Fruit fly (Drosophila melanogaster) whole organism, larva: Measurements from ENCODE around the gene CG7565.

Source experiments
- noc ChIP-seq: fragments of 200-800 bp; sonication (Bioruptor generic); optimal IDR thresholded peaks from 3 replicates; lab custom pipeline; 2019; ENCODE audit warnings: missing biosample characterization, mild to moderate bottlenecking, missing genetic modification characterization, moderate library complexity

The CG7565 gene

dm6 chr3L:8081822-8082221 lies 9.8 kb downstream of the CG7565 start:
- TF ChIP-seq noc, result peak; percentile 28

dm6 chr3L:8080790-8081189 lies 10.8 kb downstream of the CG7565 start:
- no peak for TF ChIP-seq noc

DNA sequence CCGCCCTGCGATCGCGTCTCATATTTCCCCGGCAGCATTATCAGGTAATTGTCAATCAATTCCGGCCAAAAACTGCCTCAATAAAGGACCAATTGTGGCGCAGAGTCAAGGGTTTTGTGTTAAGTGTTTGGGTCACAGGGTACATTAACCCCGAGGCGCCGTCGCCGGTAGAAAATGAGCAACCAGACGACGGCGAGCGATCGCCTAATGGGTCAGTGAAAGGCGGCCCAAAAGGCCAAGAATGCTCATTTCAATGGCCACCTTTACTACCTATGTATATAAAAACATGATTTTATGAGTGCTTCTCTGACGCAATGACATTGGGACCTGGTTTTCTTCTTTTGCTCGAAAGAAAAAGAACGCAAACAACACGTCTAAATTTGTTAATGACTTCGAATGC lies 12.0 kb downstream of the CG7565 start:
- no peak for TF ChIP-seq noc

dm6 chr3L:8077953-8078352 lies 13.6 kb downstream of the CG7565 start:
- no peak for TF ChIP-seq noc

DNA sequence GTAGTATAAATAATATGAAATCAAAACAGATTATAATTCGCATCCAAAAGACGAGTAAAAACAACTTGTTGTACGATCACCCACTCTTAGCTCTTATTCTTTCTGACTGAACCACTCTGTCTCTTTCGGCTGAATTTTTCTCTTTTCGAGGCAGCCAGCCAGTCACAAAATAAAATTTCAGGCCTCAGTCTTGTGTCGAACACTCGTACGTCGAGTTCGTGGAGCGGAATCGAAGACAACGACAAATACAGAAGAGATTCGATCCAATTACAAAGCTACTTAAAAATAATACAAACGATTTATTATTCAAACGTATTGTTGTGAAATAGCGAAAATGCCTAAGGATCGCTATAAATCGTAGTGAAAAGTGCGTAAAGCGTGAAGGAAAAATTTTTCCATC lies 14.4 kb downstream of the CG7565 start:
- peak; percentile 12 for TF ChIP-seq noc

dm6 chr3L:8076160-8076559 lies 15.4 kb downstream of the CG7565 start:
- TF ChIP-seq noc, result no peak

DNA sequence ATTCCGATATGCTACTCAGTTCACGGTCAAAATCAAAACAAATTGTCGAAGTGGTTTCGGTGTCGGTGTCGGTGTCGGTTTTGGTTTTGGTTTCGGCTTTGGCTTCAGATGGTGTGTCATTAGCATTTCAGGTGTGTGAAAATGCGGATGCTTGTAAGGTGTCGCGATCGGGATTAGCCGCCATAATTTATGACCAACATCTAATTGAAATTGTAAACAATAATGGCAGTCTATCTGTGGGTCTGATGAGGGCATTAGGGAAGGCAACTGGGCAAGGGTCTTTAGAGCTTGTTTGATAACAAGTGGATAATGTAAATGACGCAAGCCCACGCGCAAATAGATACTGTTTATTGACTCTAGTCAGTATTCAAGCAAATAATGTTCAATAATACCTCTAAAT lies 16.6 kb downstream of the CG7565 start:
- TF ChIP-seq noc, result no peak

- no peak for TF ChIP-seq noc
Observed at dm6 chr3L:8073872-8074271, 17.7 kb downstream of the CG7565 start.

dm6 chr3L:8073370-8073769 lies 18.2 kb downstream of the CG7565 start:
- peak; percentile 71 for TF ChIP-seq noc

- peak; percentile 75 for TF ChIP-seq noc
Observed at dm6 chr3L:8072720-8073119, 18.9 kb downstream of the CG7565 start.

dm6 chr3L:8071693-8072260 lies 19.8 kb downstream of the CG7565 start:
- TF ChIP-seq noc, result no peak

DNA sequence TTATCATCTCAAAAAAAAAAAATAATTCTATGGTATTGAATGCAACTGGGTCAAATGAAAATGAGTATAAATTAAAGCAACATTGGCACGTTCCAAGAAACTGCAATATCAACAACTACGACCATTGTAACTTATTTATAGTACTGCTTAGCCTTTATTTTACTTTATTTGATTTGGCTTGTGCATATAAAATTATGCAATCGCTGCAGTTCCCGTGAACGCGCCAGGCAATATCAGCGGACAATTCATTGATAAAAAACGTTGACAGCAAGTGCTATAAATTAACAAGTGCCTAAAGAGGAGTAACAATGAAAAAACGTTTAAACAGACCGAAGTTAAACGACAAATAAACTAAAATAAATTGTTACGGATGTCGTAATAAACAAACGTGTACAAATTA lies 20.4 kb downstream of the CG7565 start:
- TF ChIP-seq noc, result no peak

DNA sequence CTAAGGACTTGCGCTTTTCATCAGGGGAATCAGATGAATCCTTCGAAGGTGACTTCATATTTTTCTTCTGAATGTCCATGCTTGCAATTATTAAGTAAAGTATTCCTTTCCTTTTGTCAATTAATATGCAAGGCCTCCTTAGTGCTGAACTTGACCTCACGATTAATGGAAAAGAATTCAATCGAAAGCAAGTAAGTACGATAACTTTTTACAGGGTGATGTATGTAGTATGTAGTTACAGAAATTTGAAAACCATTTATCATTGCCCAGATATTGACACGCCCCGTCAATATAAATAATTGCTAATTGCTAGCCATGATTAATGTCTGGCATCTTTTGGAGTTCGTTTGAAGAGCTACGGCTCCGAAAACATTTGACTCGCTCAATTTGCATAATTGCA lies 21.7 kb downstream of the CG7565 start, which contains the start of gene CG42591:
TSS of gene CG42591 (minus strand) at position 101 of the 400 bp plus-strand sequence.
- no peak for TF ChIP-seq noc

DNA sequence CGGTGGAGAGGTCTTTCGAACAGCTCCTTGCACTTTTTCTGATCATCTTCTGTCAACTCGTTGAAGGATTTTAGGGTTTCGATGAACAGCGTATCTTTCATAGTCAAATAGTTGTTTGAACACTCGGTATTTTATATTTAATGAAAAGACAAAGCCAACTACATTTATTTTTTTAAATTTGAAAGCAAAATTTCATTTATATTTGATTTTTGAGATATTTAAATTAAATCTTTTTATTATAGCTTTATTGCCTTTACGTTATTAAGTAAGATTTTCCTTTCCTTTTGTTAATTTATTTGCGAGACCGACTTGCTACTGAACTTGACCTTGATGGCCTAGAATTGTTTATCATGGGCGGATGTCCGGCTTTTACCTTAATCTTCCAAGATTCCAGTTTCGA lies 22.4 kb downstream of the CG7565 start, which contains the start of gene CG42590:
TSS of gene CG42590 (minus strand) at position 101 of the 400 bp plus-strand sequence.
- TF ChIP-seq noc, result no peak

- TF ChIP-seq noc, result no peak
Observed at dm6 chr3L:8068061-8068460, 23.5 kb downstream of the CG7565 start.

dm6 chr3L:8067491-8067890 lies 24.1 kb downstream of the CG7565 start:
- TF ChIP-seq noc, result no peak

- TF ChIP-seq noc, result no peak
Observed at dm6 chr3L:8065575-8066410, 25.8 kb downstream of the CG7565 start.
